In the genomic region with DNA sequence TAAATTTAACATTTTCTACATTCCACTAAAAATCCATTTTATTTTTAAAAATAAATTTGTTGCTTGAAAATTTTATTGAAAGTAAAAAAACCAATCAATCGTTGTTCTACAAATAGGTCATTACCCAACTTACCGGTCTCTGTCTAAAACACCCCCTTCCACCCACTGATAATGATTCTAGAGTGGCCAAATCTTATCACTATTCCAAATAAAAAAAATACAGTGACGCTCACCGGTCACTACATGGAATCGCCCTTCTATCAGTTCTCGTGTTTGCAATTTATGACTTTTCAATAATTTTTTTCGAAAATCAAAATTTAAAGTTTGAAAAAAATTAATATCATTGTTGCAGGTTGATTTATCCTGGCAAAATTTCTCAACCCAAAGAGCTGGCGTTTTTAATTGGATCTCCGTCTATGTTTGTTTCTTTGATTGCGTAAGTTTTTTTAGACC, we compare ENCODE assay signal across 6 worm cellular contexts.
TF ChIP-seq lines count a peak whose summit lies in the region.

A gene (plus strand): TSS at position 353 of the 453 bp plus-strand sequence.
A gene (plus strand): TSS at position 403 of the 453 bp plus-strand sequence.

TF ChIP-seq in whole organism, L1 larva, 84 proteins besides CTCF, POLR2A, EP300 and RAD21:
- TF ChIP-seq elt-2 (tag; optimal IDR thresholded peaks at IDR 0.05; lab: Kevin White, UChicago) (peak; percentile 6), ztf-4 (tag; optimal IDR thresholded peaks at IDR 0.05; lab: Kevin White, UChicago) (no peak), fos-1 (tag; optimal IDR thresholded peaks at IDR 0.05; lab: Kevin White, UChicago) (no peak), nhr-90 (tag; optimal IDR thresholded peaks at IDR 0.05; lab: Kevin White, UChicago; ENCODE audit: poor library complexity) (no peak), efl-3 (GFP tag; optimal IDR thresholded peaks at IDR 0.05; lab: Kevin White, UChicago) (no peak), zip-4 (GFP tag; optimal IDR thresholded peaks at IDR 0.05; lab: Kevin White, UChicago) (no peak)

TF ChIP-seq in whole organism, L2 larva, 48 proteins besides CTCF, POLR2A, EP300 and RAD21:
- TF ChIP-seq mdl-1 (tag; optimal IDR thresholded peaks at IDR 0.05; lab: Kevin White, UChicago): no peak
- TF ChIP-seq dmd-4 (tag; optimal IDR thresholded peaks at IDR 0.05; lab: Kevin White, UChicago): no peak
- TF ChIP-seq fos-1 (tag; optimal IDR thresholded peaks at IDR 0.05; lab: Kevin White, UChicago): peak; percentile 69

TF ChIP-seq in whole organism, L3 larva, 47 proteins besides CTCF, POLR2A, EP300 and RAD21:
- no peak for TF ChIP-seq nhr-77 (tag; optimal IDR thresholded peaks at IDR 0.05; lab: Kevin White, UChicago)
- TF ChIP-seq pqm-1 (tag; optimal IDR thresholded peaks at IDR 0.05; lab: Kevin White, UChicago): peak; percentile 7
- TF ChIP-seq elt-2 (tag; optimal IDR thresholded peaks at IDR 0.05; lab: Kevin White, UChicago): peak; percentile 50

TF ChIP-seq in whole organism, L4 larva, 104 proteins besides CTCF, POLR2A, EP300 and RAD21:
- 0 out of 2 replicates have a peak, but pooled peaks have one; percentile 42 for TF ChIP-seq php-3 (GFP tag; IDR thresholded peaks at IDR 0.05; lab: Robert Waterston, UW)
- peak; percentile 70 for TF ChIP-seq pqm-1 (tag; optimal IDR thresholded peaks at IDR 0.05; lab: Kevin White, UChicago)
- TF ChIP-seq rbr-2 (tag; optimal IDR thresholded peaks at IDR 0.05; lab: Kevin White, UChicago): no peak
- TF ChIP-seq cey-2 (tag; optimal IDR thresholded peaks at IDR 0.05; lab: Kevin White, UChicago; ENCODE audit: borderline replicate concordance, insufficient read depth): no peak
- TF ChIP-seq daf-16 (GFP tag; optimal IDR thresholded peaks at IDR 0.05; lab: Kevin White, UChicago): no peak
- TF ChIP-seq daf-16 (tag; optimal IDR thresholded peaks at IDR 0.05; lab: Kevin White, UChicago): peak; percentile 47
- peak; percentile 23 for TF ChIP-seq dve-1 (tag; optimal IDR thresholded peaks at IDR 0.05; lab: Kevin White, UChicago; ENCODE audit: insufficient read depth)
- TF ChIP-seq hlh-30 (tag; optimal IDR thresholded peaks at IDR 0.05; lab: Kevin White, UChicago; ENCODE audit: insufficient read depth): peak; percentile 16
- no peak for TF ChIP-seq pha-4 (GFP tag; IDR thresholded peaks at IDR 0.05; lab: Robert Waterston, UW)
- TF ChIP-seq pha-4 (tag; optimal IDR thresholded peaks at IDR 0.05; lab: Kevin White, UChicago): no peak
- TF ChIP-seq nhr-28 (tag; optimal IDR thresholded peaks at IDR 0.05; lab: Kevin White, UChicago): peak; percentile 32
- TF ChIP-seq dmd-6 (GFP tag; IDR thresholded peaks at IDR 0.05; lab: Robert Waterston, UW): no peak; the same call in 1 of the 2 replicates
- TF ChIP-seq daf-12 (tag; optimal IDR thresholded peaks at IDR 0.05; lab: Kevin White, UChicago): no peak
- TF ChIP-seq hlh-11 (tag; optimal IDR thresholded peaks at IDR 0.05; lab: Kevin White, UChicago): peak; percentile 40
- no peak for TF ChIP-seq F44E2.7 (GFP tag; IDR thresholded peaks at IDR 0.05; lab: Robert Waterston, UW)

TF ChIP-seq in whole organism, late embryonic, 69 proteins besides CTCF, POLR2A, EP300 and RAD21:
- TF ChIP-seq ref-2 (tag; optimal IDR thresholded peaks at IDR 0.05; lab: Kevin White, UChicago) (no peak), elt-2 (tag; optimal IDR thresholded peaks at IDR 0.05; lab: Kevin White, UChicago) (peak; percentile 51)

TF ChIP-seq in whole organism, young adult, 124 proteins besides CTCF, POLR2A, EP300 and RAD21:
- TF ChIP-seq attf-5 (GFP tag; optimal IDR thresholded peaks at IDR 0.05; lab: Kevin White, UChicago) (no peak), nhr-80 (tag; optimal IDR thresholded peaks at IDR 0.05; lab: Kevin White, UChicago) (peak; percentile 41)
